Worm (Caenorhabditis elegans) whole organism, late embryonic: ENCODE results near the gene B0554.2.
A peak's percentile ranks its signal among the peaks of the same experiment; 100 is the strongest.

ENCODE experiments used
- C08G9.2 ChIP-seq: sonication (generic microtip); optimal IDR thresholded peaks from 2 replicates; lab custom pipeline; 2016; ENCODE audit warnings: mild to moderate bottlenecking, missing genetic modification characterization, moderate library complexity, missing compliant biosample characterization
- T23F11.4 ChIP-seq: fragments of 200-800 bp; sonication (Bioruptor generic); optimal IDR thresholded peaks from 2 replicates; lab custom pipeline; 2018; ENCODE audit warnings: mild to moderate bottlenecking, missing genetic modification characterization, missing compliant biosample characterization
- Y22D7AL.16 ChIP-seq: sonication (generic microtip); optimal IDR thresholded peaks from 2 replicates; lab custom pipeline; 2016; ENCODE audit warnings: missing genetic modification characterization, missing compliant biosample characterization
- ahr-1 ChIP-seq: sonication (generic microtip); optimal IDR thresholded peaks from 2 replicates; lab custom pipeline; 2016; ENCODE audit warnings: missing genetic modification characterization, missing compliant biosample characterization
- ama-1 ChIP-seq: fragments of 150-350 bp; optimal IDR thresholded peaks from 2 replicates; lab custom pipeline; 2014
- ceh-14 ChIP-seq: sonication (generic microtip); optimal IDR thresholded peaks from 2 replicates; lab custom pipeline; 2016; ENCODE audit warnings: missing genotype, missing genetic modification characterization, missing compliant biosample characterization
- ceh-18 ChIP-seq: sonication (generic microtip); optimal IDR thresholded peaks from 2 replicates; lab custom pipeline; 2016; ENCODE audit warnings: missing genetic modification characterization, missing compliant biosample characterization
- ceh-19 ChIP-seq: fragments of 200-800 bp; sonication (Bioruptor generic); optimal IDR thresholded peaks from 2 replicates; lab custom pipeline; 2018; ENCODE audit warnings: mild to moderate bottlenecking, missing genetic modification characterization, missing compliant biosample characterization
- ceh-2 ChIP-seq: sonication (generic microtip); optimal IDR thresholded peaks from 2 replicates; lab custom pipeline; 2016; ENCODE audit warnings: missing genotype, missing genetic modification characterization, missing compliant biosample characterization
- ceh-22 ChIP-seq: sonication (generic microtip); optimal IDR thresholded peaks from 2 replicates; lab custom pipeline; 2017; ENCODE audit warnings: missing biosample characterization, missing genetic modification characterization
- ceh-30 ChIP-seq: fragments of 150-350 bp; optimal IDR thresholded peaks from 2 replicates; lab custom pipeline; 2014; ENCODE audit warnings: missing biosample characterization, missing genetic modification characterization
- ceh-45 ChIP-seq: fragments of 200-800 bp; sonication (Bioruptor generic); IDR thresholded peaks from 2 replicates; pipeline ENCODE4 v1.3.6; 2022; ENCODE audit warnings: missing genetic modification reagents, missing genetic modification characterization, missing compliant biosample characterization
- ceh-6 ChIP-seq: fragments of 200-800 bp; sonication (Bioruptor generic); optimal IDR thresholded peaks from 2 replicates; lab custom pipeline; 2018; ENCODE audit warnings: mild to moderate bottlenecking, missing genetic modification characterization, missing compliant biosample characterization
- ceh-9 ChIP-seq: sonication (generic microtip); optimal IDR thresholded peaks from 2 replicates; lab custom pipeline; 2016; ENCODE audit warnings: mild to moderate bottlenecking, missing genetic modification characterization, inconsistent platforms, missing compliant biosample characterization
- dmd-4 ChIP-seq: sonication (generic microtip); optimal IDR thresholded peaks from 2 replicates; lab custom pipeline; 2016; ENCODE audit warnings: borderline replicate concordance, missing genetic modification characterization, missing compliant biosample characterization
- elt-2 ChIP-seq: sonication (generic microtip); optimal IDR thresholded peaks from 2 replicates; lab custom pipeline; 2016; ENCODE audit warnings: missing genetic modification reagents, missing genetic modification characterization, missing compliant biosample characterization
- elt-4 ChIP-seq: sonication (generic microtip); optimal IDR thresholded peaks from 2 replicates; lab custom pipeline; 2016; ENCODE audit warnings: missing genetic modification characterization, missing compliant biosample characterization
- ets-4 ChIP-seq: sonication (generic microtip); optimal IDR thresholded peaks from 2 replicates; lab custom pipeline; 2016; ENCODE audit warnings: missing genetic modification characterization, missing compliant biosample characterization
- fkh-6 ChIP-seq: sonication (generic microtip); optimal IDR thresholded peaks from 2 replicates; lab custom pipeline; 2016; ENCODE audit warnings: missing genetic modification characterization, missing compliant biosample characterization
- hlh-15 ChIP-seq: sonication (generic microtip); optimal IDR thresholded peaks from 2 replicates; lab custom pipeline; 2016; ENCODE audit warnings: missing genetic modification characterization, missing compliant biosample characterization
- lim-6 ChIP-seq: sonication (generic microtip); optimal IDR thresholded peaks from 2 replicates; lab custom pipeline; 2016; ENCODE audit warnings: missing genetic modification characterization, missing compliant biosample characterization
- madf-2 ChIP-seq: sonication (generic microtip); optimal IDR thresholded peaks from 2 replicates; lab custom pipeline; 2017; ENCODE audit warnings: missing genetic modification characterization, missing compliant biosample characterization
- nfya-1 ChIP-seq: sonication (generic microtip); optimal IDR thresholded peaks from 2 replicates; lab custom pipeline; 2017; ENCODE audit warnings: missing genetic modification characterization, mild to moderate bottlenecking, missing compliant biosample characterization, antibody characterized with exemption, moderate library complexity
- nhr-11 ChIP-seq: fragments of 150-350 bp; optimal IDR thresholded peaks from 2 replicates; lab custom pipeline; 2014; ENCODE audit warnings: missing biosample characterization, missing genetic modification characterization
- nhr-232 ChIP-seq: sonication (generic microtip); optimal IDR thresholded peaks from 2 replicates; lab custom pipeline; 2016; ENCODE audit warnings: missing genetic modification characterization, missing compliant biosample characterization
- npax-4 ChIP-seq: sonication (generic microtip); optimal IDR thresholded peaks from 2 replicates; lab custom pipeline; 2016; ENCODE audit warnings: missing genetic modification characterization, missing compliant biosample characterization
- pag-3 ChIP-seq: sonication (generic microtip); optimal IDR thresholded peaks from 2 replicates; lab custom pipeline; 2016; ENCODE audit warnings: missing compliant biosample characterization, missing genetic modification characterization, borderline replicate concordance
- pqm-1 ChIP-seq: sonication (generic microtip); optimal IDR thresholded peaks from 2 replicates; lab custom pipeline; 2016; ENCODE audit warnings: missing genetic modification characterization, missing compliant biosample characterization
- pros-1 ChIP-seq: fragments of 150-350 bp; optimal IDR thresholded peaks from 2 replicates; lab custom pipeline; 2014; ENCODE audit warnings: missing biosample characterization, missing genetic modification reagents, missing genetic modification characterization
- sox-2 ChIP-seq: fragments of 200-800 bp; sonication (Bioruptor generic); IDR thresholded peaks from 2 replicates; pipeline ENCODE4 v1.3.6; 2022; ENCODE audit warnings: missing genetic modification reagents, missing genetic modification characterization, missing compliant biosample characterization
- sox-4 ChIP-seq: sonication (generic microtip); optimal IDR thresholded peaks from 2 replicates; lab custom pipeline; 2017; ENCODE audit warnings: mild to moderate bottlenecking, missing genetic modification characterization, inconsistent platforms, missing compliant biosample characterization
- syd-9 ChIP-seq: sonication (generic microtip); optimal IDR thresholded peaks from 2 replicates; lab custom pipeline; 2016; ENCODE audit warnings: mild to moderate bottlenecking, missing genetic modification characterization, moderate library complexity, missing compliant biosample characterization
- tbx-2 ChIP-seq: sonication (generic microtip); optimal IDR thresholded peaks from 2 replicates; lab custom pipeline; 2016; ENCODE audit warnings: missing genetic modification characterization, missing compliant biosample characterization
- ttx-3 ChIP-seq: sonication (generic microtip); optimal IDR thresholded peaks from 2 replicates; lab custom pipeline; 2016; ENCODE audit warnings: missing genetic modification reagents, missing genetic modification characterization, missing compliant biosample characterization
- unc-3 ChIP-seq, 2 experiments: fragments of 200-800 bp in 1 of 2; sonication (Bioruptor generic) in 1 of 2; sonication (generic microtip) in 1 of 2; conservative IDR thresholded peaks in 1 of 2; optimal IDR thresholded peaks in 1 of 2; 2 replicates each; pipeline versions ENCODE4 v1.3.6 to Lab custom; 2016 to 2022; ENCODE audit warnings: missing compliant biosample characterization in 2 of 2, missing genetic modification characterization in 2 of 2, missing genetic modification reagents in 1 of 2
- unc-86 ChIP-seq: sonication (generic microtip); optimal IDR thresholded peaks from 2 replicates; lab custom pipeline; 2016; ENCODE audit warnings: missing genetic modification characterization, missing compliant biosample characterization
- ztf-16 ChIP-seq: sonication (generic microtip); optimal IDR thresholded peaks from 2 replicates; lab custom pipeline; 2017; ENCODE audit warnings: missing genetic modification characterization, missing compliant biosample characterization

B0554.2 gene

DNA sequence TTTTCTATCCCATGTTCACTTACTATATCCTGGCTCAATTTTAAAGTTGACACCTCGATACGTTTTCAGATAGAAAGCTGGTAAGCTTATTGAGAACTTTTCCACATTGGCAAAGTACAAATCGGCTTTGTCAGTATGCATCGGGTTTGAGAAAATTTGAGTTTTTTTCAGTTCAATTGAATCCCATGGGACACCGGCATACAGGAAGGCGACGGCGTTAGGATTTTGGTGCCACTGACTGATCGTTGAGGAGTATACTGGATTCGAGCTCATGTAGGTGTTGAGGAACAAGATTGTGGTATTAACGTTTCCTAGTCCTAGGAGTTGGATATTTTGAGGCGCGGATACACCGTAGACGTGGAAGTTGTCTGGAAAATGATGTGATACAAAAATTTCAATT lies 21.2 kb upstream of the B0554.2 start:
- no peak for TF ChIP-seq fkh-6 (tag; lab: Kevin White, UChicago)
- TF ChIP-seq unc-86 (tag; lab: Kevin White, UChicago), result no peak
- no peak for TF ChIP-seq ceh-9 (tag; lab: Kevin White, UChicago)
- TF ChIP-seq unc-3 (GFP tag; conservative IDR thresholded peaks at IDR 0.05; lab: Robert Waterston, UW), result no peak
- no peak for TF ChIP-seq unc-3 (tag; optimal IDR thresholded peaks at IDR 0.05; lab: Kevin White, UChicago)
- TF ChIP-seq C08G9.2, result no peak
- no peak for TF ChIP-seq ceh-18
- TF ChIP-seq ets-4 (tag; lab: Kevin White, UChicago), result no peak
- no peak for TF ChIP-seq ahr-1 (tag; lab: Kevin White, UChicago)
- no peak for TF ChIP-seq nhr-11 (tag; lab: Kevin White, UChicago)
- TF ChIP-seq sox-4, result no peak

ce11 chrV:414630-415029 lies 19.4 kb upstream of the B0554.2 start, which contains the start of gene dod-19:
TSS of gene dod-19 (minus strand) at chrV:414759.
- TF ChIP-seq syd-9 (tag; lab: Kevin White, UChicago) (no peak), ceh-14 (tag; lab: Kevin White, UChicago) (no peak), madf-2 (no peak), ceh-6 (GFP tag; lab: Kevin White, UChicago) (no peak), nfya-1 (tag; lab: Kevin White, UChicago) (no peak)

DNA sequence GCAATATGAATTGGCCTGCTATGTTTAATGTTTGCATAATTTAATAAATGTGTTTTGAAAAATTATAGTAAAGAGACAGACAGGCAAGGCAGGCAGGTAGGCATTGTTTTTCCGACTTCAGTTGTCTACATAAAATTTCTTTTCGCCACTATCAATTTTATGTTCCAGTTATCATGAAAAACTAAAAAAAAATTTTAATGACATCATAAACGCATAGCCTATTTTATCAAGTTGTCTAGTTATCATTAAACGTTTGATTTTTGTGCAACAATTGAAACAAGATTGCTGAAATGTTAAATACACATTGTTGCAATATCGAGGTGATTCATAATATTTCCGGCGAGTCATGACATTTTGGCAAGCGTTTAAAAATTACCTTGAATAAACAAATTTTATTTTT lies 18.9 kb upstream of the B0554.2 start:
- TF ChIP-seq pqm-1 (tag; lab: Kevin White, UChicago) (no peak), elt-4 (tag; lab: Kevin White, UChicago) (no peak), ahr-1 (tag; lab: Kevin White, UChicago) (no peak), ttx-3 (no peak), elt-2 (tag; lab: Kevin White, UChicago) (peak; percentile 18), ceh-2 (no peak)

- no peak for TF ChIP-seq pqm-1 (tag; lab: Kevin White, UChicago)
- no peak for TF ChIP-seq nhr-232
- no peak for TF ChIP-seq hlh-15 (tag; lab: Kevin White, UChicago)
- no peak for TF ChIP-seq fkh-6 (tag; lab: Kevin White, UChicago)
- no peak for TF ChIP-seq ztf-16 (tag; lab: Kevin White, UChicago)
- TF ChIP-seq npax-4 (tag; lab: Kevin White, UChicago), result no peak
- no peak for TF ChIP-seq tbx-2 (tag; lab: Kevin White, UChicago)
- TF ChIP-seq ttx-3, result no peak
- no peak for TF ChIP-seq elt-4 (tag; lab: Kevin White, UChicago)
- TF ChIP-seq pros-1 (tag; lab: Kevin White, UChicago), result no peak
- no peak for TF ChIP-seq sox-2 (GFP tag; lab: Robert Waterston, UW)
- no peak for TF ChIP-seq unc-86 (tag; lab: Kevin White, UChicago)
- TF ChIP-seq ceh-22, result no peak
- TF ChIP-seq dmd-4, result no peak
- TF ChIP-seq ceh-30, result no peak
- TF ChIP-seq Y22D7AL.16 (tag; lab: Kevin White, UChicago), result no peak
- no peak for TF ChIP-seq ceh-19 (GFP tag; lab: Kevin White, UChicago)
- TF ChIP-seq ceh-6 (GFP tag; lab: Kevin White, UChicago), result no peak
Observed at ce11 chrV:417656-418353, 16.2 kb upstream of the B0554.2 start, which contains the start of gene irg-8. TSS of gene irg-8 (minus strand) at chrV:417706.

- TF ChIP-seq pag-3 (tag; lab: Kevin White, UChicago) (no peak), nfya-1 (tag; lab: Kevin White, UChicago) (no peak), ceh-45 (GFP tag; lab: Robert Waterston, UW) (no peak), ttx-3 (no peak), ceh-18 (no peak), T23F11.4 (GFP tag; lab: Kevin White, UChicago) (no peak), ceh-30 (no peak), lim-6 (tag; lab: Kevin White, UChicago) (no peak), ama-1 (lab: Kevin White, UChicago) (no peak)
Observed at ce11 chrV:418432-418831, 15.6 kb upstream of the B0554.2 start, which contains the start of gene Y39D8A.1. TSS of gene Y39D8A.1 (plus strand) at chrV:418732.
